Worm (Caenorhabditis elegans) whole organism, dauer: ENCODE measurements around the gene dct-14.
"Not testable (repeated sequence)": the region's sequence is repeated elsewhere in the genome, so short reads cannot be mapped to it uniquely, and the experiment has no call there.

Experiments used
- unc-62 ChIP-seq: sonication (generic microtip); optimal IDR thresholded peaks from 2 replicates; lab custom pipeline; 2017; ENCODE audit warnings: missing biosample characterization, missing genetic modification reagents, missing genetic modification characterization

dct-14 gene

DNA sequence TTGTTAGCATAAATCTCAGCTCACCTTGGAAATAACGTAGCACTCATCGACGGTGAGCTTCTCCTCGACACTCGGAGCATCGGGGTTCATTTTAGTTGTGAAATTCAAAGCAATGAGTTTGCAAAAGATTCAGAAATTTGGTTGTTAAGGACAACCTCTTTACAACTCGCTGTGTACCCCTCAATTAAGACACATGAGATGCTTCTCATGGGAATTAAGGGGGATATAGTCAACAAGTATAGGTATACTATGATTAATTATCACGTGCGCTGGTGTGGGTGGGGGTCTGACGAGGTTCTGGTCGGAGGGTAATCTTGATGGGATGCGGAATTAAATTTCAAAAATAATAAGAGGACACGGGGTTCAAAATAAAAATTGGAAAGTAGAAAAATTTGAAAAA lies at the start of gene dct-14:
TSS of gene dct-14 (minus strand) at position 101 of the 400 bp plus-strand sequence.
- no peak for TF ChIP-seq unc-62 (GFP tag; lab: Kevin White, UChicago)

DNA sequence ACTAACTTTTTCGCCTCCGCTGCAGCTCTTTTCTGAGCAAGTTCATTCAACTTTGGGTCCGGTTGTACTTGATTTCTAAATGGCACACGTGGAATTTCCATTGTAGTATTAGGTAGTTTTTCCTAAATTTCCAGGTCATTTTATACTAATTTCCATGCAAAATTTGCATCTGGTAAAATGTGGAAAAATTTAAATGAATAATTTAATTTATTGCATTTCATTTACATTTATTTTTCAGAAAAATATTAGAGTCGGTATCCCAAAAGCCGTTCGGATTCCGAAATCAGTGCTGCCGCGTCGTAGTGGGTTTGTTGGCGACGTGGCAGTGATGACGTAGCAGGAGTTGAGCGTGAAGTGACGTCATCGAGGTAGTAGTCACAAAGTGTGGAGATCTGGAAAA lies 46.7 kb upstream of the dct-14 start, which contains the start of gene Y38H6C.18:
TSS of gene Y38H6C.18 (minus strand) at position 101 of the 400 bp plus-strand sequence.
- no peak for TF ChIP-seq unc-62 (GFP tag; lab: Kevin White, UChicago)

DNA sequence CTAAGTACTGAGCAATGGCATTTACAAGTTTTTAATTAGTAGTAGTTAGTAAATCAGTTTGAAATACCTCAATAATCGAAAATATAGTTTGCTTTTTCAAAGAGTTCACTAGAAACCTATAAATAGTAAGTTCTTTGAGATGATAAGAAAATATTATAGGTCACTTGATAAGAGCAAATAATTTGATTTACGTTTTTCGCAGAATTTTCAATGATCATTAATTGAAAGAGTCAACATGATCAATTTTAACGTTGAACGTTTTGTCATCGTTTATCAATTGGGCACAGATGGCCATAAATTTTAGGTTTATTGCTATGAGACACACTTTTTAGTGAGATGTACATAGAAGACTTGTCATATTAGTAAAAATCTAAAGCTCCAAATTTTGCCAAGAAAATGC lies 45.4 kb upstream of the dct-14 start:
- no peak for TF ChIP-seq unc-62 (GFP tag; lab: Kevin White, UChicago)

DNA sequence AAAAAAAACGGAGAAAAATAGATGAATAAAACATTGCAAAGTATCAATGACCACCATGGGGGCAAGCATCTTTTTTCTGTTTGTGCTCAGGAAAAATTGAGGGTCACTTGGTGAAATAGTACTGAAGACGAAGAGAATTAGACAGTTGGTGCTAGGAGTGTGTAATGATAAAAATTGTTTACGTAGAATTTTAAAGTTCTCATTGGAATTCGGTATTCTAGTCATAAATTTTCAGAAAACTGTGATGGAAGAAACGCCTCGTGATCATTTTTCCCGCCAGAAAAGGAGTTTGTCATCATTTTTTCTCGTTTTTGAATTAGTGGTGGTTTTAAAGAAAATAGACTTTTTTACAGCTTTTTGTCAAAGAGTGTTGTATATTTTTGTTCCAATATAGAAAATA lies 44.3 kb upstream of the dct-14 start:
- no peak for TF ChIP-seq unc-62 (GFP tag; lab: Kevin White, UChicago)

DNA sequence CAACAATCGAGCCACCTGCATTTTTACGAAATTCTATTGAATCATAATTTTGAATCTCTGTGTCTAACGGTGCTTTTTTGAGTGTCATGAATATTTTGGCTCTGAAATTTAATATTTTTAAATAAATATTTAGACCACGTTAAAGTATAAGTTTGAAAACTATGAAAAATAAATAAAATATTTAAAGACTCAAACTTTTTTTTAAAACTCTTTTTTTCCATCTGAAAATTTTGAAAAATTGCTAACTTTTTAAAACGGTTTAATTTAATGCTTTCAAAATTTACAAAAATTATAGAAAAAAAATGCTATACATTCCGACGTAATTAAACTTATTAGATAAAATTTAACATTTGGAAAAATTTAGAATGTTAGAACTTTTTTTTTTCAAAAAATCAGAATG lies 43.8 kb upstream of the dct-14 start, which contains the start of gene slc-36.3:
TSS of gene slc-36.3 (minus strand) at position 101 of the 400 bp plus-strand sequence.
- no peak for TF ChIP-seq unc-62 (GFP tag; lab: Kevin White, UChicago)

DNA sequence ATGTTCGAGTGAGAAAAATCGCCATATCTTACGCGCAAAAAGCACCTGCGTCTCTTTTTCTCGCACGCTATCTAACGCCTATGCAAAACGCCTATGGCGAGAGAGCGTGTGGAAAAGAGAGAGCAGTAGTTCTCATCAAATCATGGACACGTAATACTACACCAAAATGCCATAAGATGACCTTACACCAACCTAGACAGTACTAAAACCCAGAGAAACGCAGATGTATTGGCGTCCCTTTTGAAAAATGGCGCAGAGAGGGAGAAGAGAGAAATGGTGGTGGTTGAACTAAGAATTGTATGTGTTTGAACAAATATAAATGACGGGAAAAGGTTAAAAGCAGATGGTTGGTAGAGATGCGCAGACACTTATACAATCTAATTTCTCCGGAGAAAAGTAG lies 38.8 kb upstream of the dct-14 start, which contains the start of gene Y38H6C.16:
TSS of gene Y38H6C.16 (minus strand) at position 293 of the 400 bp plus-strand sequence.
- TF ChIP-seq unc-62 (GFP tag; lab: Kevin White, UChicago) = no peak

DNA sequence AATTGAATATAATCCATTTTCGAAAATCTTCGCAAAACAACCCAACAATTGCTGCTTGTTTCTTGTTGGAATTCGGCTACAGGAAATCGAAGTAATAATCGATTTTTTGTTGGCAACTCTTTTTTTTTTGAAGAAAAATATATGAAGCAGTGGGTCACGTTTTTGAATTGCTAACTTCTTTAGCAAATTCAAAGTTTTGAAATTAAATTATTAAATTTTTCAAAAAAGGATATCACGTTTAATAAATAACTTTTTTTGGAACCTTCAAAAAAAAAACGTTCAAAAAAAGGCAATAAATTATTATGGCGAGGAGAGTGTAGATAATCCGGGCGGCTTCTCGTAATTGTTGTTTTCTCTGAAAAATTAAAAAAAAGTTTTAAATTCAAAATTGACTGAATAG lies 35.9 kb upstream of the dct-14 start, which contains the start of gene Y38H6C.15:
TSS of gene Y38H6C.15 (minus strand) at position 101 of the 400 bp plus-strand sequence.
- no peak for TF ChIP-seq unc-62 (GFP tag; lab: Kevin White, UChicago)

DNA sequence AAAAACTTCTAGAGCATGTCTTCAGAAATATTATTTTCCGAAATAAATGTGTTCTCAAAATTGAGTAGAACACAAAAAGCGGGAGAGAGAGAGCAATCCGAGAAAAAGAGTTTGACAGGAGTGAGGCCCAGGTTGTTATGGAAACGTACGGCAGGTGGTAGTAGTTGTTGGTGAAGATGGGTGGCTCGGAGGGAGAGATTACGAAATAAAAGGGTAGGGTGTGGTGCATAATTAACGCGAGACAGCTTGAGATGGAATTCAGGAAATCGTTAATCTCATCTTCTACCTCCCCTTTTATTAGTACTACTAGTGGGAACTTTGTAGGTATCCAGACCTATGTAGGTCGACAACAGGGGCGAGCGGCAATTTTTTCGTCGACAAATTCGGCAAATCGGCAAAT lies 33.8 kb upstream of the dct-14 start, which contains the start of gene famh-161:
TSS of gene famh-161 (minus strand) at position 101 of the 400 bp plus-strand sequence.
- TF ChIP-seq unc-62 (GFP tag; lab: Kevin White, UChicago) = no peak

DNA sequence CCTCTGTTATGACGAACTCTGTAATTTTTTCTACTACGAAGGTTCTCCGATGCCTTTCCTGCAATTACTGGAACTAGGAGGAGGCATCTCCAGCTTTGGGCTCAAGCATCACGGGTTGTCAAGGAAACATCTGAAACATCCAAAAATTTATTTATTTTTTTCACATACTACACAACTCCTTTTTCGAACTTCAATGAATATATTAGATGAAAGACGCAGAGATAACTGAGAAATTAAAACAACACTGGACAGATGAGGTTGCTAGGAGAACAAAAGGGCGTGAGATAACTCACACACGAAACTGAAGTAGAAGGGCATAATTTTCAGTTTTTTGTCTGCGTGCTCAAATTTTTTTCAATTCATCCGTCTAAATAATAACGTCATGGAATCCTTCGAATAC lies 27.2 kb upstream of the dct-14 start, which contains the start of gene Y38H6C.13:
TSS of gene Y38H6C.13 (plus strand) at position 301 of the 400 bp plus-strand sequence.
- no peak for TF ChIP-seq unc-62 (GFP tag; lab: Kevin White, UChicago)

DNA sequence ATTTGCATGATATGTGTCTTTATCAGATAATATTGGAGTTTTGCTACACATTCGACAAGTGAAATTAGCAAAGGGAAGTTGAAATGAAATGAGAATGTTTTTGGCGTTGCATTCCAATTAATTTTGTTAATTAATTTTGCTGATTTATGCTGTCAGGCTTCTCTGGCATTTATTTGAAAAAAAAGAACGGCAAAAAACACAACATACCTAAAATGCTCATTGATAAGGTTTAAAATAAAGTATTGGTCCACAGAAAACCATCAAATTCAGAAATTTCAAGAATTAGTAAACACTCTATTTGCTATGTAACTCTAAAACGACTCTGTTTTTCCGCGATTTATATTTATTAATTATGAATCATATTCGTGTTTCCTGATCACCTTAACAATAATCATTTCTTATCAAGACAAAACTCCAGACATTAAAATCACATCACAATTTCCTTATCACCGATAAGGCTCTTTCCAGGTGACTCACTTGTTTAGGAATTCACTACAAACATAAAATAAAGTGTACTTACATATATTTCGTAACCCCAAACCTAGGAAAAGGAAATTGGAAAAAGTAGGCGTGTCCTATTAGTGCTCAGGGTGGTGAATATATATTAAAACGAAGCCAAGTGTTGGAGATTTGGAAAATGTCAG lies 25.6 kb upstream of the dct-14 start, which contains the start of the genes srh-166 and Y38H6C.24:
TSS of gene srh-166 (minus strand) at position 51 of the 644 bp plus-strand sequence.
TSS of gene Y38H6C.24 (plus strand) at position 620 of the 644 bp plus-strand sequence.
- TF ChIP-seq unc-62 (GFP tag; lab: Kevin White, UChicago) = no peak

DNA sequence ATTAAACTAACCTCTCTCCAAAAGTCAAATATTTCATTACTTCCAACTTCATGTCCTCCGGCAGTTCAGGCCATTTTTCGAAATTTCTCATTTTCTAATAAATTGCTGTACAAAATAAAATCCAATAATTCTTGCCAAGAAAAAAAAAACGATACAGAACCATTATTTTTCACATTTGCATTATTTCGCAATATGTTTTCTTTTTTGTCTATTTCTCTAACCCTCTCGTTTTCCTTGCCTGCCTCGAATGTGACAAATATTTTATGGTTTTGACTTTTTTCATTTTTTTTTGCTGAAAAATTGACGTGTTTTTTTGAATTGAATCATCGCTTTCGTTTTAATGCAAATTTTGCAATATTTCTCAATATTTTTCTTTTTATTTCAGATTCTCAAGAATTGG lies 21.9 kb upstream of the dct-14 start, which contains the start of the genes Y38H6C.9 and fbxa-150:
TSS of gene Y38H6C.9 (minus strand) at position 52 of the 400 bp plus-strand sequence.
TSS of gene fbxa-150 (plus strand) at position 380 of the 400 bp plus-strand sequence.
- TF ChIP-seq unc-62 (GFP tag; lab: Kevin White, UChicago) = no peak

DNA sequence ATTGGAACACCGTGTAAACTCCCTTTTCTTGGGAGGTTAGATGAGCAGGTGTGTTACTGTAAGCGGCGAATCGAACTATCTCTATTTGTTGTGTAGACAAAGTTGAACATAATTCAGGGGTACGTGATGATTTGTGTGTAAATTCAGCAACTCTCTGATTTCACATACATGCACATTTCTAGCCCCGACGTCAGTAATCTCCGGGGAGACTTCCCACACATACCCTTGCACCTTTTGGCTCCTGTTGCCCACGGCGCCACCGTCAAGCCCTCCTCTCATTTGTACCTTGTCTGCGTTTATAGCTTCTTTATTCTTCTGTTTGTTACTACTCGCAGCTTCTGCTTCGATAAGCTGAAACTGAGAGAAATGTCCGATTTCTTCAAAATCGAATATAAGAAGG lies 18.6 kb upstream of the dct-14 start, which contains the start of gene Y38H6C.25:
TSS of gene Y38H6C.25 (plus strand) at position 301 of the 400 bp plus-strand sequence.
- TF ChIP-seq unc-62 (GFP tag; lab: Kevin White, UChicago) = no peak

DNA sequence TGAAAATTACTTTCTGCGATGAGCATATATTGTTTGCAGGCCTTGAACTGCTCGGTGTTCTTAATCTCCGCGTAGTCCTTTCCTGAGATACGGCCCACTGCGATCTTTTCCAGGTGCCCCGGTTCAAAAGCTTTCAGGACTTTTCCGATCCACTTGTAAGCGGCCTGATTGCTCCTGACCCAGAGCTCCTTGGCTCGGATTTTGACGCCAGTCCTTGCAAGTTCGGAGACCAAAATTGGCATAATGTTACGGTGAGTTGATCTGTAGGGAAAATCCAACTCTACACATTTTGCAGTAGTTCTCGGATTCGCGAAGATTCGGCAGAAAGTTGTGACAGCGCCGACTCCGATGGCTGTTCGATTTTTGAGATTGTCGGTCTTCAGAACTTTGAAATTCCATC lies 16.7 kb upstream of the dct-14 start:
- TF ChIP-seq unc-62 (GFP tag; lab: Kevin White, UChicago) = no peak

DNA sequence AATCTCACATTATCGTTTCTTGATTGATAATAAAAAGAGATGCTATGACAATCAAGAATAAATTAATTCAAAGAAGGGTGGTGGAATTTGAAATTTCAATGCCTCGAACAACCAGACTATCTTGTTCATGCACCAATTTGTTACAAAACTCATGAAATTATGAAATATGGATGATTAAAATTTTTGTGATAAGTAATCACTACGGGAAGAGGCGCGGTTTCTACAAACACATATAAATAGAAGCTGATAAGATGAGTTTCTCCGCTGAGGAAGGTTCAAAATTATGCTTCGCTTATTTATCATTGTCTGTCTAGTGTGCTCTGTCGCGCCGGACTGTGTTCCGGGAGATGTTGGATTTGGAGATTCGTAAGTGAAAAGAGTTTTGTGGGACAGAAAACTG lies 14.2 kb upstream of the dct-14 start:
- no peak for TF ChIP-seq unc-62 (GFP tag; lab: Kevin White, UChicago)

DNA sequence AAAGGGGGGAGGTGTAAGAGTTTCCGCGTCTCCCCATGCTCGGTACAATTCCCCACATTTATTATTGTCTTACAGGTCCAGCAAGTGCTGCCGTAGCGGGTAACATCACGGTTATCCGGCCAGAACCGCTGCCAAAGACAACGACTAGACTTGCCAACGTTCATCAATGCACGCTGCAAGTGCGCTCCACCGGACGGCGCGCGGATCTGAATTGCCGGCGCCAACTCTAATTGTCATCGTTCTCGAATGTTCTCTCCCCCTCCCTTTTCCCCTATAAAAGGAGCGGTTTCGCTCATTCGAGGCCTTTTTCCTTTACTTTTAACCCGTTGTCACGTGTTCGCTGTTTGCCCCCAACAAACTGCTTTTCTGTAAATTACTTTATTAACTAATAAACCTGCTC lies 13.4 kb upstream of the dct-14 start, which contains the start of gene Y38H6C.8:
TSS of gene Y38H6C.8 (plus strand) at position 301 of the 400 bp plus-strand sequence.
- TF ChIP-seq unc-62 (GFP tag; lab: Kevin White, UChicago) = not testable (repeated sequence)

DNA sequence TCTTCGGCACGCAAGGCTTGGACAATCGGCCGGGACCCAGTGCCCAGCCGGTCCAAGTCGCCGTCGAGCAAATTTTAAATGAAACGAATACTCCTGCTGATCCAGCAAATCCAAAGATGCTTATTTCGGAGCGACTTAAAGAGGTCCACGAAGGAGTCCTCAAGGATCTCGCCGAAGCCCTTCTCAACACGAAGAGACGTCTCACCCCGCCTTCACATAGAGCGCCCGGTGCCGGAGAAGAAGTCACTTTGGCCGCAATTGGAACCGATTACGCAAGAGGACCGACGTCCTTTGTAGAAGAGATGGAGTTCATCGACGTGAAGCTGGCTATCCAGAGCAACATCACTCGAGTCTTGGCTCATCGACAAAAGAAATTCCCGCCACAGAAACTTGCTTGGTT lies 9.1 kb upstream of the dct-14 start:
- no peak for TF ChIP-seq unc-62 (GFP tag; lab: Kevin White, UChicago)
